Worm (Caenorhabditis elegans) whole organism, young adult: ENCODE measurements around the gene cest-1.1.
A peak's percentile ranks its signal among the peaks of the same experiment; 100 is the strongest.

Experiments used
- F37B4.10 ChIP-seq: fragments of 200-800 bp; sonication (Bioruptor generic); IDR thresholded peaks from 2 replicates; pipeline ENCODE4 v1.3.6; 2022; ENCODE audit warnings: missing genetic modification characterization, missing compliant biosample characterization
- F49E8.2 ChIP-seq: sonication (generic microtip); optimal IDR thresholded peaks from 3 replicates; lab custom pipeline; 2017; ENCODE audit warnings: missing genetic modification characterization, mild to moderate bottlenecking, missing compliant biosample characterization, antibody characterized with exemption, moderate library complexity; ENCODE audit not compliant: insufficient read depth
- K12H6.12 ChIP-seq: fragments of 200-800 bp; sonication (Bioruptor generic); optimal IDR thresholded peaks from 2 replicates; lab custom pipeline; 2018; ENCODE audit warnings: mild to moderate bottlenecking, missing genetic modification characterization, missing compliant biosample characterization
- akir-1 ChIP-seq: fragments of 200-800 bp; sonication (Bioruptor generic); optimal IDR thresholded peaks from 2 replicates; lab custom pipeline; 2018; ENCODE audit warnings: mild to moderate bottlenecking, missing genetic modification characterization, moderate library complexity, missing compliant biosample characterization
- ccch-3 ChIP-seq: fragments of 200-800 bp; sonication (Bioruptor generic); optimal IDR thresholded peaks from 2 replicates; lab custom pipeline; 2018; ENCODE audit warnings: mild to moderate bottlenecking, missing genetic modification characterization, missing compliant biosample characterization
- ceh-58 ChIP-seq: fragments of 200-800 bp; sonication (Bioruptor generic); IDR thresholded peaks from 2 replicates; pipeline ENCODE4 v1.3.6; 2022; ENCODE audit warnings: missing genetic modification characterization, missing compliant biosample characterization
- dpl-1 ChIP-seq: fragments of 150-350 bp; optimal IDR thresholded peaks from 2 replicates; lab custom pipeline; 2014; ENCODE audit warnings: missing biosample characterization, missing genetic modification reagents, missing genetic modification characterization
- hsf-1 ChIP-seq: fragments of 200-800 bp; sonication (Bioruptor generic); IDR thresholded peaks from 2 replicates; pipeline ENCODE4 v1.3.6; 2022; ENCODE audit warnings: missing genetic modification reagents, missing genetic modification characterization, missing compliant biosample characterization
- nfya-1 ChIP-seq: sonication (generic microtip); optimal IDR thresholded peaks from 2 replicates; lab custom pipeline; 2017; ENCODE audit warnings: antibody characterized with exemption, missing compliant biosample characterization, missing genetic modification characterization, borderline replicate concordance; ENCODE audit not compliant: insufficient read depth
- pha-4 ChIP-seq: fragments of 150-350 bp; sonication (generic microtip); optimal IDR thresholded peaks from 2 replicates; lab custom pipeline; 2014; ENCODE audit warnings: missing biosample characterization, missing genetic modification reagents, missing genetic modification characterization

DNA sequence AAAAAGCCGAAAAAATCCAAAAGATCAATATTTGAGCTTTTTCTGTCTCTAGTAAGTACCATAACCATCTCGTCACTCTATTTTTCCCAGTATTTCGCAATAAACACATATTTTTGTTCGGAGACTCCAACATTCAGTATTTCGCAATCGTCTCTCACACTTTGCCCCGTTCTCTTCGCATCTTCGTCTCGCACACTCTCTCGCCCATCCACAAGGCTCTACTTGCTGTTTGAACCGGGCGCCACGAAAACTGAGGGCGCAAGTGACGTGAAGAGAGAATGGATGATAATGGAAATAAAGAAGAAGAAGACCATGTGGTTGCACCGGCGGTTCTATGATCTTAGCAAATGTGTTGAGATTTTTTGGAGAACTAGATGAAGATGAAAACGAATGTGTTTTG lies 33.6 kb upstream of the cest-1.1 start:
- peak; percentile 96 for TF ChIP-seq pha-4
- TF ChIP-seq K12H6.12, result peak; percentile 97
- TF ChIP-seq akir-1, result no peak
- no peak for TF ChIP-seq nfya-1 (tag; lab: Kevin White, UChicago)
- TF ChIP-seq dpl-1, result no peak
- TF ChIP-seq ccch-3, result no peak
- TF ChIP-seq hsf-1 (GFP tag; lab: Robert Waterston, UW), result peak; percentile 26; the same call in 1 of the 2 replicates
- no peak for TF ChIP-seq F49E8.2 (tag; lab: Kevin White, UChicago)
- no peak for TF ChIP-seq F37B4.10 (GFP tag; lab: Robert Waterston, UW)
- TF ChIP-seq ceh-58 (GFP tag; lab: Robert Waterston, UW), result no peak
